Worm (Caenorhabditis elegans) whole organism, L3 larva: Measurements from ENCODE around the gene eng-1.

Experiments
- R02D3.7 ChIP-seq: fragments of 150-350 bp; optimal IDR thresholded peaks from 2 replicates; lab custom pipeline; 2014; ENCODE audit warnings: missing biosample characterization, missing genetic modification characterization
- ceh-82 ChIP-seq: fragments of 150-350 bp; optimal IDR thresholded peaks from 2 replicates; lab custom pipeline; 2014; ENCODE audit warnings: missing biosample characterization, missing genetic modification characterization
- elt-2 ChIP-seq: sonication (generic microtip); optimal IDR thresholded peaks from 2 replicates; lab custom pipeline; 2016; ENCODE audit warnings: missing genetic modification reagents, mild to moderate bottlenecking, missing genetic modification characterization, missing compliant biosample characterization
- jun-1 ChIP-seq: fragments of 150-350 bp; optimal IDR thresholded peaks from 2 replicates; lab custom pipeline; 2014; ENCODE audit warnings: missing biosample characterization, missing genetic modification reagents, missing genetic modification characterization
- lin-39 ChIP-seq: fragments of 150-350 bp; optimal IDR thresholded peaks from 2 replicates; lab custom pipeline; 2018; ENCODE audit warnings: missing biosample characterization, missing genetic modification reagents, missing genetic modification characterization
- nhr-11 ChIP-seq: fragments of 150-350 bp; optimal IDR thresholded peaks from 2 replicates; lab custom pipeline; 2014; ENCODE audit warnings: missing biosample characterization, missing genetic modification characterization
- nhr-12 ChIP-seq: fragments of 150-350 bp; optimal IDR thresholded peaks from 2 replicates; lab custom pipeline; 2014; ENCODE audit warnings: missing biosample characterization, missing genetic modification characterization
- nhr-28 ChIP-seq: fragments of 150-350 bp; optimal IDR thresholded peaks from 2 replicates; lab custom pipeline; 2014; ENCODE audit warnings: missing biosample characterization, missing genetic modification characterization
- pqm-1 ChIP-seq: fragments of 150-350 bp; optimal IDR thresholded peaks from 2 replicates; lab custom pipeline; 2017; ENCODE audit warnings: missing biosample characterization, missing genetic modification characterization, inconsistent platforms

ce11 chrIII:5832442-5832841 lies 35.9 kb downstream of the eng-1 start:
- no peak for TF ChIP-seq jun-1 (tag; lab: Kevin White, UChicago)
- TF ChIP-seq nhr-11 (tag; lab: Kevin White, UChicago) = no peak
- TF ChIP-seq nhr-12 (tag; lab: Kevin White, UChicago) = no peak
- no peak for TF ChIP-seq pqm-1 (tag; lab: Kevin White, UChicago)
- no peak for TF ChIP-seq R02D3.7 (tag; lab: Kevin White, UChicago)
- no peak for TF ChIP-seq lin-39 (tag; lab: Kevin White, UChicago)
- TF ChIP-seq ceh-82 (tag; lab: Kevin White, UChicago) = no peak
- TF ChIP-seq elt-2 (tag; lab: Kevin White, UChicago) = no peak
- no peak for TF ChIP-seq nhr-28 (tag; lab: Kevin White, UChicago)
